Worm (Caenorhabditis elegans) whole organism, L2 larva: ENCODE data around the gene R02F2.9.
A peak's percentile ranks its signal among the peaks of the same experiment; 100 is the strongest.

Experiments
- ama-1 ChIP-seq: fragments of 150-350 bp; optimal IDR thresholded peaks from 2 replicates; lab custom pipeline; 2018; ENCODE audit warnings: inconsistent platforms
- egl-27 ChIP-seq: sonication (generic microtip); optimal IDR thresholded peaks from 3 replicates; lab custom pipeline; 2017; ENCODE audit warnings: missing biosample characterization, missing genetic modification reagents, missing genetic modification characterization
- lsy-2 ChIP-seq, 2 experiments: fragments of 150-350 bp in 1 of 2; sonication (generic microtip) in 1 of 2; optimal IDR thresholded peaks; 2 replicates each; lab custom pipeline; 2014 to 2017; ENCODE audit warnings: missing biosample characterization in 2 of 2, missing genetic modification characterization in 2 of 2
- nhr-11 ChIP-seq: fragments of 150-350 bp; optimal IDR thresholded peaks from 2 replicates; lab custom pipeline; 2014; ENCODE audit warnings: missing biosample characterization, missing genetic modification characterization
- nhr-77 ChIP-seq: fragments of 150-350 bp; optimal IDR thresholded peaks from 2 replicates; lab custom pipeline; 2014; ENCODE audit warnings: missing biosample characterization, missing genetic modification characterization
- skn-1 ChIP-seq: sonication (generic microtip); optimal IDR thresholded peaks from 2 replicates; lab custom pipeline; 2017; ENCODE audit warnings: missing biosample characterization, missing genetic modification characterization
- zag-1 ChIP-seq: fragments of 150-350 bp; optimal IDR thresholded peaks from 2 replicates; lab custom pipeline; 2014; ENCODE audit warnings: missing biosample characterization, missing genetic modification characterization
- ztf-1 ChIP-seq: fragments of 200-800 bp; sonication (Bioruptor generic); conservative IDR thresholded peaks from 2 replicates; pipeline ENCODE4 v1.3.6; 2022; ENCODE audit warnings: missing genetic modification characterization, missing compliant biosample characterization

ce11 chrIII:5505474-5506022 lies 6.6 kb downstream of the R02F2.9 start:
- no peak for TF ChIP-seq nhr-11 (tag; lab: Kevin White, UChicago)
- peak; percentile 43 for TF ChIP-seq ama-1
- TF ChIP-seq skn-1 (tag; lab: Kevin White, UChicago) = no peak
- no peak for TF ChIP-seq lsy-2 (tag; optimal IDR thresholded peaks at IDR 0.05; lab: Kevin White, UChicago)
- TF ChIP-seq ztf-1 = no peak
- TF ChIP-seq zag-1 (tag; lab: Kevin White, UChicago) = no peak
- no peak for TF ChIP-seq egl-27
- TF ChIP-seq nhr-77 (tag; lab: Kevin White, UChicago) = no peak
